Fruit fly (Drosophila melanogaster): Measurements from ENCODE around the gene CG15260.

The CG15260 gene

dm6 chr2L:15337248-15337848 lies 45.3 kb upstream of the CG15260 start (continued):
- TF ChIP-seq CG8388 (GFP tag; optimal IDR thresholded peaks at IDR 0.05) (peak; percentile 16), yki (optimal IDR thresholded peaks at IDR 0.05) (no peak), Abd-B (GFP tag; optimal IDR thresholded peaks at IDR 0.05) (peak; percentile 28), Chrac-16 (GFP tag; optimal IDR thresholded peaks at IDR 0.05) (peak; percentile 23), CG31441 (GFP tag; IDR thresholded peaks at IDR 0.05) (peak; percentile 40; the same call in 1 of the 2 replicates), nerfin-2 (GFP tag; IDR thresholded peaks at IDR 0.05; ENCODE audit: partially characterized antibody) (no peak), D19A (tag; optimal IDR thresholded peaks at IDR 0.05) (peak; percentile 16), tin (GFP tag; optimal IDR thresholded peaks at IDR 0.05) (peak; percentile 16), gem (tag; optimal IDR thresholded peaks at IDR 0.05) (peak; percentile 58), Six4 (GFP tag; optimal IDR thresholded peaks at IDR 0.05) (peak; percentile 4), abd-A (tag; optimal IDR thresholded peaks at IDR 0.05) (no peak), TFAM (GFP tag; optimal IDR thresholded peaks at IDR 0.05) (no peak), Kr (GFP tag; optimal IDR thresholded peaks at IDR 0.05) (no peak), ranshi (GFP tag; IDR thresholded peaks at IDR 0.05) (no peak), vnd (GFP tag; IDR thresholded peaks at IDR 0.05; ENCODE audit: partially characterized antibody) (no peak), CG7839 (tag; optimal IDR thresholded peaks at IDR 0.05) (peak; percentile 41), CG6791 (GFP tag; IDR thresholded peaks at IDR 0.05; ENCODE audit: partially characterized antibody) (no peak), Xbp1 (GFP tag; optimal IDR thresholded peaks at IDR 0.05) (peak; percentile 45), CG8089 (GFP tag; optimal IDR thresholded peaks at IDR 0.05) (no peak), hkb (optimal IDR thresholded peaks at IDR 0.05) (no peak), hkb (GFP tag; IDR thresholded peaks at IDR 0.05) (no peak), CG6765 (GFP tag; optimal IDR thresholded peaks at IDR 0.05) (no peak), CG2875 (GFP tag; optimal IDR thresholded peaks at IDR 0.05) (peak; percentile 8), Tbp (GFP tag; optimal IDR thresholded peaks at IDR 0.05) (no peak), Asciz (GFP tag; optimal IDR thresholded peaks at IDR 0.05) (no peak), CG9215 (GFP tag; IDR thresholded peaks at IDR 0.05) (no peak), ci (GFP tag; IDR thresholded peaks at IDR 0.05) (0 out of 3 replicates have a peak, but pooled peaks have one; percentile 49), CG31365 (tag; optimal IDR thresholded peaks at IDR 0.05) (no peak), CG7372 (GFP tag; IDR thresholded peaks at IDR 0.05) (no peak), zfh1 (GFP tag; IDR thresholded peaks at IDR 0.05) (0 out of 3 replicates have a peak, but pooled peaks have one; percentile 31), nmo (GFP tag; optimal IDR thresholded peaks at IDR 0.05) (peak; percentile 29), lilli (GFP tag; optimal IDR thresholded peaks at IDR 0.05) (no peak), twi (tag; optimal IDR thresholded peaks at IDR 0.05) (no peak), D19B (GFP tag; optimal IDR thresholded peaks at IDR 0.05) (no peak), CG6689 (GFP tag; IDR thresholded peaks at IDR 0.05) (peak; percentile 53; the same call in 1 of the 2 replicates), BEAF-32 (GFP tag; optimal IDR thresholded peaks at IDR 0.05) (no peak), peb (GFP tag; IDR thresholded peaks at IDR 0.05) (no peak), CG32772 (GFP tag; IDR thresholded peaks at IDR 0.05) (0 out of 2 replicates have a peak, but pooled peaks have one; percentile 5), gfzf (GFP tag; optimal IDR thresholded peaks at IDR 0.05) (no peak), CG10267 (tag; optimal IDR thresholded peaks at IDR 0.05) (peak; percentile 13), rib (GFP tag; IDR thresholded peaks at IDR 0.05) (no peak), CG3163 (GFP tag; optimal IDR thresholded peaks at IDR 0.05) (no peak), ems (GFP tag; optimal IDR thresholded peaks at IDR 0.05) (no peak), ATbp (GFP tag; optimal IDR thresholded peaks at IDR 0.05) (no peak), CG17829 (tag; optimal IDR thresholded peaks at IDR 0.05) (peak; percentile 17), Ssrp (tag; optimal IDR thresholded peaks at IDR 0.05) (peak; percentile 9), Pdp1 (GFP tag; optimal IDR thresholded peaks at IDR 0.05) (peak in 1 of 2 experiments; percentile 3), prd (optimal IDR thresholded peaks at IDR 0.05) (no peak), prd (GFP tag; IDR thresholded peaks at IDR 0.05) (peak; percentile 59; the same call in 2 of the 3 replicates), klu (GFP tag; IDR thresholded peaks at IDR 0.05) (no peak), CG3995 (GFP tag; optimal IDR thresholded peaks at IDR 0.05) (no peak)

All from whole organism, embryonic.